Worm (Caenorhabditis elegans) whole organism, L4/young adult: Measurements from ENCODE around the gene cdk-11.1.

ENCODE experiments used
- W03F9.2 ChIP-seq: fragments of 150-350 bp; optimal IDR thresholded peaks from 2 replicates; lab custom pipeline; 2014; ENCODE audit warnings: missing biosample characterization, missing genetic modification characterization
- dao-5 ChIP-seq: sonication (generic microtip); optimal IDR thresholded peaks from 2 replicates; lab custom pipeline; 2016; ENCODE audit warnings: missing genotype, missing genetic modification characterization, moderate library complexity, missing compliant biosample characterization
- him-1 ChIP-seq: sonication (generic microtip); optimal IDR thresholded peaks from 2 replicates; lab custom pipeline; 2016; ENCODE audit warnings: missing genotype, missing genetic modification reagents, missing genetic modification characterization, missing compliant biosample characterization

The cdk-11.1 gene

DNA sequence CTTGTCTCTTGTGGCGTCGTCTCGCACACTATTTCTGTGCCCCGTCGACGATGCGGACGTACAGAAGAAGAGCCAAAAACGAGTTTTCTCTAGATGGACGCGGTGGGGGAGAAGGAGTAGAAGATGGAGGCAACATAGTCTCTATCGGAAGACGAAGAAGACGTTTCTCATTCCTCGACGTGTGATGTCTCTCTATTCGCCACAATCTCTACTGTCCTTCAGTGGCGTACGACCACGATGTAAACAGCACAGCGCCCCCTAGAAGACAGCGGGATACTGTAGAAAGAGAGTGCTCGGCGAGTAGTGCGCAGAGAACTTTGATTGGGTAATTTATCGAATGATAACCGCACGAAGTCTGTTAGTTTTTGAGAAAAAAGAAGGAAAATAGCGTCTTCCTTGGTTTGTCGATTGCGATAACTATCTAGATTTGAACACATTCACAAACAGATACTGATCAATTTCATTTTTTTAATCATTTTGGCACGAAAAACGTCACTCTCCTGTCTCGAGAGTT, 19.5 kb upstream of the cdk-11.1 start:
- no peak for TF ChIP-seq dao-5
- TF ChIP-seq him-1: no peak
- TF ChIP-seq W03F9.2 (tag; lab: Kevin White, UChicago): no peak

DNA sequence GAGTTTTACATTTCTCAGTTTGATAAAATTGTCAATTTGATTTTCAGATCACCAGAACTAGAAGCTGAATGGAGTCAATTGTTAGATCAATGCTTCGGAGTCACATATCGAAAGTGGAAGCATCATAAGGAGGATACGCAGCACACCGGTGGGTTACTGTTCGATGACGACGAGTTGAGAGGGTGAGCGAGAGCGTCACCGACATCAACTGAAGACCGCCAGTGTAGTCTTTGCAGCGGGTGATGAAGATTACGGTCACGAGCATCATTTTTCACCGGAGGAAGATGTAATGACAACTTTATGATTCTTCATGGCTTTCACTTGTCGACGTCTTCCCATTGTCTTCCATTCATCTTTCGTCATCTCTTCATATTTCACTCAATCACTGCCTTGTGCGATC, 17.1 kb upstream of the cdk-11.1 start, which contains the start of gene lin-26:
Gene lin-26 (plus strand): TSS at position 301 of the 400 bp plus-strand sequence.
- TF ChIP-seq dao-5 (no peak), him-1 (no peak)

DNA sequence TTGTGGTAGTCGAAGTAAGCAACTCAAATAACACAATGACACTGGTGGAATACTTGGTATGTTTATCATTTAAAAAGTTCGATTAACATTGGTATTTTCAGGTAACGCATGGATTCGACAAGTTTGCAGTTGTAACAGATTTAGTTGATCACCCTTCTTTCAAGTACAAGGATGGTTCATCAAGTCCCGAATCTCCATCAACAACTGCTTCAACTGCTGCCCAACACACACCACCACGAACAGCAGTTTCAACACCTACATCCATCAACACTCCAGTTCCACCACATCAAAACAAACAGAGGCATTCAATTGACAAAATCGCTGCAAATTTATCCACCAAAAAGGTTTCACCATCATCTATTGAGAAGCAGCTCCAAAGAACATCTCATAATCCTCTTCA, 16.5 kb upstream of the cdk-11.1 start:
- TF ChIP-seq dao-5 (no peak), him-1 (no peak), W03F9.2 (tag; lab: Kevin White, UChicago) (no peak)

DNA sequence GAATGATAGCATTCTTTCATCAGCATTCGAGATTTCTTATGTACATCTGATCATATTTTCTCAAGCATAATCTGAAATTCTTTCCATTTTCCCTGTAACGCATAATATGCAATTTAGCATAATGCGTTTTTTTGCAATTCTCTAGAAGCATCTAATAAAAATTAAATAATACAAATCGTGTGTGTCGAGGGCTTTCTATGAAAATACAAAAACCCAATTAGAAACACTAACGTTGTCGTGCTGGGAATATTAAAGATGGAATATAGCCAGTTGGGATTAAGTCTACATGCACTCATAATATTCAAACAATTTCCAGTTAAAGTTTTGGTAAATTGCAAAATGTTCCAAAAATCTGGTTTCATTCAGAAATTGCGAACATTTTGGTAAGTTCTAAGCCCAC, 14.4 kb upstream of the cdk-11.1 start, which contains the start of gene F18A1.1:
Gene F18A1.1 (plus strand): TSS at position 301 of the 400 bp plus-strand sequence.
- TF ChIP-seq W03F9.2 (tag; lab: Kevin White, UChicago) (no peak), him-1 (no peak), dao-5 (no peak)

DNA sequence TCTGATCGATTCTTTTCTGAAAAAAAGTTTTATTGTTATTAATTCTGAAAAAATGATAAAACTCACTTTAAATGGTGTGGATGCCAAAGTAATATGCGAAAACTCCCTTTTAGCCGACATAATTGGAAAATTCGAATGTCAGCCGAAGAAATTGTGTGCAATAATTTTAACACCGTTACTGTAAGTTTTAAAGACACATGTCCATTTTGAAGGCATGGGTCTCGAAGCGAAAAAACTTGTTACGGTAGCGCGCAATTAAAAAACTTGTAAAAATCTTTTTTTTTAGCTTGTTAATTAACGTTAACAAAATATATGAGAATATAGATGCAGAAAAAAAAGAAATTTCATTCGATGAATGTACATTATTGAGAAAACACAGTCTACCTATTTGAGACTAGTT, 8.7 kb upstream of the cdk-11.1 start, which contains the start of gene pid-1:
Gene pid-1 (minus strand): TSS at position 173 of the 400 bp plus-strand sequence.
- no peak for TF ChIP-seq dao-5
- TF ChIP-seq him-1: no peak
- no peak for TF ChIP-seq W03F9.2 (tag; lab: Kevin White, UChicago)

DNA sequence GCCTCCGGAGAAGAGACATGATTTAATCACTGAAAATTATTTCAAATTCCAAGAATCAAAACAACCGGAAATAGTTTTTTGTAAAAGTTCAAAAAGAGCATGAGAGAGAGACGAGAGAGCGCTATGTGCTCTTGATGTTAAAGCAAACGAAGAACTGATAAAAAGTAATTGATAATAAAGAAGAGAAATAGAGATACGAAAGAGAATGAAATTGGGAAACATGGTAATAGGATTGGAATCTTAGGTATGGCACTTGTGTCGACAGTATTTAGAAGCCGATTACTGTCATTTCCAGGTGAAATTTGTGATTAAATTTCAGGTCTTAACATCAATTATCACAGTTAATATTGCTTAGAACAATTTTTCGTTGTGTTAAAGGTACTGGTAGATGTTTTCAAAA, 5.1 kb upstream of the cdk-11.1 start, which contains the start of gene nhx-2:
Gene nhx-2 (minus strand): TSS at position 29 of the 400 bp plus-strand sequence.
- TF ChIP-seq dao-5 (no peak), W03F9.2 (tag; lab: Kevin White, UChicago) (no peak), him-1 (no peak)

DNA sequence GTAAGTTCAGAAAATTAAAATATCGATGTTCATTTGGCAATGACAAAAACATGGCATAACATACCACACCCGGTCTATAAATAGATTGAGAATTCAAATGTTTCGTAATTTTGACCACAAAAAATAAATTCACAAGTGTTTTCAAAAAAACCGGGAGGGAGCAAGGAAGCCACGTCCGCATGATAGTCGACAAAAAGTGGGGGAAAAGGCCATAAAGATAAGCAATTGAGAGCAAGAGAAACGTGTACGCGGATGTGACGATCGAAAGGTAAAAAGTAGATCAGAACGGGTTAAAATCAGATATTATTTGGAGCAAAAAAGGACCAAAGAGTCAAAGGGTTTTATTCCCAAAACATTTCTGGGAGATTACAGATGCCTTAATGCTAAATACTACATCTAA, 4.3 kb upstream of the cdk-11.1 start:
- no peak for TF ChIP-seq him-1
- TF ChIP-seq W03F9.2 (tag; lab: Kevin White, UChicago): no peak
- no peak for TF ChIP-seq dao-5

DNA sequence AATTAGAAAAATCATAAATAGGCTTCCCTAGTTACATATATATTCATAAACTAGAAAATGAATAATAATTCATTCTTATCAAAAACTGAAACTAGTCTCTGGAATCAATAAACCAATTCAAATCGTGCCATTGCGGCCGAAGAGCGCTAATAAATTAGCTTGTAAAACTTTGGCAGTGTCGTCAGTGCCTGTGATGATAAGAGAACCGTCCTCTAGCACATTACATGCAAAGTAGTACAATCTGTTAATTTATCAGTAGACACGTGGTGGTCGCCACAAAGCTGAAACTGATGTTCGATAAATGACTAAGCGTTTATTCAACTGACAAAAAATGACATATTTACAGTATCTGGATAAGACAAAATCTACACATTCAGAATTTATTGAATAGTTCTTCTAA, 3.4 kb upstream of the cdk-11.1 start:
- TF ChIP-seq W03F9.2 (tag; lab: Kevin White, UChicago) (no peak), dao-5 (no peak), him-1 (no peak)

DNA sequence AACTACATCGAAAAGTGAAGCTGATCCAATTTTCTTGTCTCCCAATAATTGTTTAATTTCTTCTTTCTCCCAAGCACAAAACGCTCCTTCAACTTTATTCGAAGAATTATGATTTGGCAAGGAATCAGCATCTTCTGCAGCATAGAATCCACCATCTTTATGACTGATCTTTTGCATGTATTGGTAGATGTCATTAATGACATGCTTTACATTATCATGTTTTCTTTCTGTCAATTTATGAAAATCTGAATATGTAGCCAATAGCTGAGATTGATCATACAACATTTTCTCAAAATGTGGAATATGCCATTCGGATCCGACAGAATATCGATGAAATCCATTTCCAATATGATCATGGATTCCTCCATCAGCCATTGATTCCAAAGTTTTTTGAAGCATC, 1.9 kb upstream of the cdk-11.1 start:
- TF ChIP-seq dao-5: no peak
- TF ChIP-seq him-1: no peak
- no peak for TF ChIP-seq W03F9.2 (tag; lab: Kevin White, UChicago)

DNA sequence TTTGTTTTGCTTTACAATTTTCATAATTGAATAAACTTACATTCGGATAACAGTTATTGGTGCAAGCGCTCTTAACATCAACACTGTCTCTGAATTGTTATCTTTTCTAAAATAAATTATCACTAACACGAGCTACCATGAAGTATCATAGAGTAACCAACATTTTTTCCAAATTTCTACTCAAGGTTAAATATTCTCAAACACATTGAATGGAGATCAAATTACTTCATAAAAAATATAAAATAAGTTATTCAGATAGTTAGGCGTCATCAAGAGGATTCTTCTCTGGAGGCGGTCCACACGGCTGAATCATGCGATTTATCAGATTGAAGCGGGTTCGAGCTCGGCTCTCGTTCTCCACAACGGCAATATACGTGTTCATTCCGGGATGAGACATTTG, 629 bp upstream of the cdk-11.1 start, which contains the start of gene B0495.5:
Gene B0495.5 (minus strand): TSS at position 101 of the 400 bp plus-strand sequence.
- no peak for TF ChIP-seq him-1
- TF ChIP-seq W03F9.2 (tag; lab: Kevin White, UChicago): no peak
- TF ChIP-seq dao-5: no peak

DNA sequence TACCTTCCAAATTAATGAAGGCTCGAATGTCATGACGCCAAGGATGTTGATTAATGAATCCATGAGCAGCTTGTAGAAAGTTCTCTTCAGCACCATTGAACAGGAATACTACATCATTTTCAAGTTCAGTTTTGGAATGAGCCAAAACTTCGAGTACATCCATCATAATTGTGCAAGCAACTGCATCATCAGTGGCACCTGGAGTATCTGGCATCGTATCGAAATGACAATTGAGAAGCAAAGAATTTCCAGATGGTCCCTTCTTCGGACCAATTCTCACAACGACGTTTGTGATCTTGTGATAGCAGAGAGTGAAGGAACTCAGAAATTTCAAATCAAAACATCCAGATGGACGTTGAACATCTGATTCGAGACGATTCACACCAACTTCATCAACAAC, 5.4 kb downstream of the cdk-11.1 start:
- no peak for TF ChIP-seq W03F9.2 (tag; lab: Kevin White, UChicago)
- TF ChIP-seq dao-5: no peak
- no peak for TF ChIP-seq him-1

DNA sequence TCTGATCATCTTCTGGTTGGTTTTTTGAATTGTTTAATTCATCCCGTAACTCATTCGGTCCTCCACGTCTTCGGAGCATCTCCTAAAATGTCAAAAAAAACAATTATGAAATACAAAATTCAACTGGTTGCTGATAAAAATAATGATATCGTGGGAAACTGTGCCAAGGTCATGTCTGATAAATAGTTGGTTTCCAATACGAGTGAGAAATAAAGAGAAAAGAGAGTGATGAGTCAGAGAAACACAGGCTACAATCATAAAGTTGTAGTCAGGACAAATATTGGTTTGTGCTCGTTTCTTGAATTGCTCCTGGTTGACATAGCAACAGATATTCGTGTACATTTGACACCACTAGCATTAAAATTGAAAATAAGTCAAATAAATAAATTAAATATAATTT, 6.1 kb downstream of the cdk-11.1 start, which contains the start of gene B0495.7:
Gene B0495.7 (minus strand): TSS at position 82 of the 400 bp plus-strand sequence.
- TF ChIP-seq dao-5 (no peak), W03F9.2 (tag; lab: Kevin White, UChicago) (no peak), him-1 (no peak)

DNA sequence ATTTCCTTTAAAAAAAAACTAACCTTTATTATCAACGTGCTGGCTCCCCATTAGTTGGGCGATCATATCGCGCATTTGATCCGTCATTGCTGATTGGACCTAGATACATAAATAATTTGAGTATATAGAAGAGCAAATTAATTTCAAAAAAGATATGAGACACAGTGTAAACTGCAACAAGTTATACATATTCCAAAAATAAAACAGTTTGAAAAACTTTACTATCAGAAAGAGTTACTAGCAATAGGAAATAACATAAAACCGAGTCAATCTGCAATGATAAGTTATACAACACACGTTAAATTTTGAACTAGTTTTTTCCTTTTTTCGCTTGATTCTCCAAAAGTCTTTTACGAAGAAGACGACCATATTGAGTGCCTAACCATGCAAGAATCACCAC, 8.3 kb downstream of the cdk-11.1 start, which contains the start of gene luc-7L:
Gene luc-7L (minus strand): TSS at position 101 of the 400 bp plus-strand sequence.
- TF ChIP-seq W03F9.2 (tag; lab: Kevin White, UChicago): no peak
- no peak for TF ChIP-seq dao-5
- no peak for TF ChIP-seq him-1

DNA sequence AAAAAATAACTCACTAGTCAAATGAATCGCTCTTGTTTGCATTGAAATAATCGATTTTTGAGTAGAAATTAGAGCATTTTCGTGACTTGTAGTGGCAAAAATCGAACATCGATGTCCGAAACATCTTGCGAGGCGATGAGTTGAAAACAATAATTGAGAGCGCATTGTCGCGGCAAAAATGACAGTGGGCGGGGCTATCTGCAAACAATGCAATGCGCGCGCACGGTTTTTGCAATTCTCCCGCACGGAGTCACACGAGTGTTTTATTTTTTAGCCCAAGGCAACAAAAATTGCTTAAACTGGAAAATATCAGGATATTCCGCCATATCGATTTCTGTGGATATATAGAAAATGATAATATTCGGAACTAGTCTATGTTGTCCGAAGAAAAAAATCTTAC, 9.5 kb downstream of the cdk-11.1 start, which contains the start of gene B0495.9:
Gene B0495.9 (minus strand): TSS at position 171 of the 400 bp plus-strand sequence.
- TF ChIP-seq W03F9.2 (tag; lab: Kevin White, UChicago) (peak; percentile 14), dao-5 (no peak), him-1 (peak; percentile 78)

DNA sequence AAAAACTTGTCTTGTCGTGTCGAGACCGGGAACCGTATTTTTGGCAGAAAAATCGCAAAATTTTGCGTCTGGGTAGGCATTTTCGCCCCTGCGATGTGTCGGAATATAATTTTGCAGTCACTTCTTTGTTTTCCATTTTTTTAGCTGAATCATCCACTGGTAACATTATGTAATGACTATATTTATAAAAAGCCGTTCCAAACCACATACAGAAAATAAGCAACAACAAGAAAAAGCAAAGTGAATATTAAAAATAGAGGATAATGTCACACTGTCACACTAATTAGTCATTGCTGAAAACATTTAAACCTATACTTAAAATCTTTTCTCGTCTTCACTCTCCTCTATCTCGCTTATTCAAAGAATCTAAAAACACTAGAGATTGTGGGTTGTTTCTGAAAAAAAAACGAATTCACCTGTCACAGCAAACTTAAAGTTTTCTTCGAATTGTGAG, 10.3 kb downstream of the cdk-11.1 start, which contains the start of gene sre-1:
Gene sre-1 (plus strand): TSS at position 404 of the 454 bp plus-strand sequence.
- TF ChIP-seq him-1: no peak
- TF ChIP-seq dao-5: no peak
- no peak for TF ChIP-seq W03F9.2 (tag; lab: Kevin White, UChicago)
